Worm (Caenorhabditis elegans) whole organism, L4/young adult: Measurements from ENCODE around the gene K09H11.6.
"Not testable (repeated sequence)": the region's sequence is repeated elsewhere in the genome, so short reads cannot be mapped to it uniquely, and the experiment has no call there.

ENCODE experiments used
- W03F9.2 ChIP-seq: fragments of 150-350 bp; optimal IDR thresholded peaks from 2 replicates; lab custom pipeline; 2014; ENCODE audit warnings: missing biosample characterization, missing genetic modification characterization
- dao-5 ChIP-seq: sonication (generic microtip); optimal IDR thresholded peaks from 2 replicates; lab custom pipeline; 2016; ENCODE audit warnings: missing genotype, missing genetic modification characterization, moderate library complexity, missing compliant biosample characterization
- him-1 ChIP-seq: sonication (generic microtip); optimal IDR thresholded peaks from 2 replicates; lab custom pipeline; 2016; ENCODE audit warnings: missing genotype, missing genetic modification reagents, missing genetic modification characterization, missing compliant biosample characterization

The K09H11.6 gene

ce11 chrV:5758780-5759179, 22.8 kb upstream of the K09H11.6 start, which contains the start of gene C53A3.4:
Gene C53A3.4, minus strand, starts transcription at chrV:5758880.
- TF ChIP-seq him-1 (no peak), dao-5 (tag; lab: Kevin White, UChicago) (no peak), W03F9.2 (no peak)

- no peak for TF ChIP-seq dao-5 (tag; lab: Kevin White, UChicago)
- TF ChIP-seq him-1: no peak
- no peak for TF ChIP-seq W03F9.2
These were observed 20.2 kb upstream of the K09H11.6 start, which contains the start of gene C53A3.3 for ce11 chrV:5756193-5756592. Gene C53A3.3, plus strand, starts transcription at chrV:5756493.

ce11 chrV:5755203-5755693, 19.3 kb upstream of the K09H11.6 start, which contains the start of gene K09H11.11:
Gene K09H11.11, minus strand, starts transcription at chrV:5755253.
- TF ChIP-seq dao-5 (tag; lab: Kevin White, UChicago); W03F9.2; him-1: not testable (repeated sequence)

- TF ChIP-seq W03F9.2 (no peak), him-1 (no peak), dao-5 (tag; lab: Kevin White, UChicago) (no peak)
These were observed 17.5 kb upstream of the K09H11.6 start, which contains the start of gene pgph-1 for ce11 chrV:5753432-5753831. Gene pgph-1, minus strand, starts transcription at chrV:5753532.

- no peak for TF ChIP-seq dao-5 (tag; lab: Kevin White, UChicago)
- TF ChIP-seq him-1: no peak
- no peak for TF ChIP-seq W03F9.2
These were observed 11.6 kb upstream of the K09H11.6 start, which contains the start of gene acds-10 for ce11 chrV:5747519-5747918. Gene acds-10, plus strand, starts transcription at chrV:5747819.

- TF ChIP-seq him-1 (no peak), dao-5 (tag; lab: Kevin White, UChicago) (no peak), W03F9.2 (no peak)
These were observed 10.3 kb upstream of the K09H11.6 start for ce11 chrV:5746237-5746636.

ce11 chrV:5741237-5741636, 5.3 kb upstream of the K09H11.6 start:
- TF ChIP-seq dao-5 (tag; lab: Kevin White, UChicago) (no peak), W03F9.2 (no peak), him-1 (no peak)

ce11 chrV:5739438-5739837, 3.5 kb upstream of the K09H11.6 start:
- no peak for TF ChIP-seq him-1
- no peak for TF ChIP-seq dao-5 (tag; lab: Kevin White, UChicago)
- TF ChIP-seq W03F9.2: no peak

ce11 chrV:5730783-5731182, 5.2 kb downstream of the K09H11.6 start, which contains the start of gene K09H11.15:
Gene K09H11.15, minus strand, starts transcription at chrV:5730883.
- no peak for TF ChIP-seq him-1
- TF ChIP-seq dao-5 (tag; lab: Kevin White, UChicago): no peak
- no peak for TF ChIP-seq W03F9.2

ce11 chrV:5726463-5726862, 9.5 kb downstream of the K09H11.6 start, which contains the start of gene K09H11.4:
Gene K09H11.4, minus strand, starts transcription at chrV:5726563.
- TF ChIP-seq dao-5 (tag; lab: Kevin White, UChicago): no peak
- TF ChIP-seq him-1: no peak
- TF ChIP-seq W03F9.2: no peak

- no peak for TF ChIP-seq him-1
- TF ChIP-seq W03F9.2: no peak
- TF ChIP-seq dao-5 (tag; lab: Kevin White, UChicago): no peak
These were observed 11.6 kb downstream of the K09H11.6 start for ce11 chrV:5724395-5724794.

- no peak for TF ChIP-seq W03F9.2
- TF ChIP-seq dao-5 (tag; lab: Kevin White, UChicago): no peak
- no peak for TF ChIP-seq him-1
These were observed 13.9 kb downstream of the K09H11.6 start for ce11 chrV:5722093-5722492.

ce11 chrV:5717237-5717935, 18.6 kb downstream of the K09H11.6 start, which contains the start of gene rga-3:
Gene rga-3, plus strand, starts transcription at chrV:5717885.
- TF ChIP-seq dao-5 (tag; lab: Kevin White, UChicago) (no peak), W03F9.2 (peak; percentile 66)

- TF ChIP-seq him-1 (no peak), dao-5 (tag; lab: Kevin White, UChicago) (no peak), W03F9.2 (no peak)
These were observed 19.5 kb downstream of the K09H11.6 start, which contains the start of gene K09H11.9 for ce11 chrV:5716508-5716907. Gene K09H11.9, minus strand, starts transcription at chrV:5716608.

ce11 chrV:5713510-5713909, 22.5 kb downstream of the K09H11.6 start:
- TF ChIP-seq him-1: no peak
- TF ChIP-seq W03F9.2: no peak
